Worm (Caenorhabditis elegans) whole organism, L1 larva: Measurements from ENCODE around the gene selt-1.1.
A peak's percentile ranks its signal among the peaks of the same experiment; 100 is the strongest.

Experiments used
- C04F5.9 ChIP-seq: sonication (generic microtip); optimal IDR thresholded peaks from 2 replicates; lab custom pipeline; 2016; ENCODE audit warnings: missing genetic modification characterization, missing compliant biosample characterization
- C16A3.4 ChIP-seq: fragments of 150-350 bp; optimal IDR thresholded peaks from 2 replicates; lab custom pipeline; 2014; ENCODE audit warnings: missing biosample characterization, missing genetic modification characterization
- C34B4.2 ChIP-seq: sonication (generic microtip); optimal IDR thresholded peaks from 2 replicates; lab custom pipeline; 2017; ENCODE audit warnings: mild to moderate bottlenecking, missing genetic modification characterization, missing compliant biosample characterization
- alr-1 ChIP-seq: fragments of 200-800 bp; sonication (Bioruptor generic); optimal IDR thresholded peaks from 2 replicates; lab custom pipeline; 2018; ENCODE audit warnings: borderline replicate concordance, mild to moderate bottlenecking, missing genetic modification characterization, missing compliant biosample characterization
- ceh-8 ChIP-seq: fragments of 200-800 bp; sonication (Bioruptor generic); optimal IDR thresholded peaks from 2 replicates; lab custom pipeline; 2018; ENCODE audit warnings: mild to moderate bottlenecking, missing genetic modification characterization, moderate library complexity, missing compliant biosample characterization
- ceh-90 ChIP-seq: sonication (generic microtip); optimal IDR thresholded peaks from 2 replicates; lab custom pipeline; 2016; ENCODE audit warnings: missing genetic modification characterization, missing compliant biosample characterization
- dpl-1 ChIP-seq, 3 experiments: fragments of 150-350 bp in 2 of 3; sonication (generic microtip) in 1 of 3; optimal IDR thresholded peaks; 2 replicates each; lab custom pipeline; 2014 to 2017; ENCODE audit warnings: missing biosample characterization in 3 of 3, missing genetic modification characterization in 3 of 3, missing genetic modification reagents in 3 of 3
- efl-1 ChIP-seq, 4 experiments: fragments of 150-350 bp; optimal IDR thresholded peaks in 3 of 4; peaks in 1 of 4; 1 replicate in 1 of 4; 2 replicates in 3 of 4; lab custom pipeline; 2014; ENCODE audit warnings: missing biosample characterization in 2 of 4, missing genetic modification characterization in 2 of 4, missing genetic modification reagents in 2 of 4
- efl-3 ChIP-seq: fragments of 200-800 bp; sonication (Bioruptor generic); optimal IDR thresholded peaks from 2 replicates; lab custom pipeline; 2018; ENCODE audit warnings: mild to moderate bottlenecking, missing genetic modification characterization, missing compliant biosample characterization
- egl-13 ChIP-seq: sonication (generic microtip); optimal IDR thresholded peaks from 2 replicates; lab custom pipeline; 2016; ENCODE audit warnings: missing genotype, missing genetic modification reagents, missing genetic modification characterization, missing compliant biosample characterization
- elt-2 ChIP-seq: sonication (generic microtip); optimal IDR thresholded peaks from 2 replicates; lab custom pipeline; 2016; ENCODE audit warnings: missing genetic modification characterization, mild to moderate bottlenecking, inconsistent platforms, missing compliant biosample characterization, missing genetic modification reagents
- fkh-10 ChIP-seq: sonication (generic microtip); optimal IDR thresholded peaks from 2 replicates; lab custom pipeline; 2017; ENCODE audit warnings: missing biosample characterization, missing genetic modification reagents, missing genetic modification characterization
- fkh-4 ChIP-seq: sonication (generic microtip); optimal IDR thresholded peaks from 2 replicates; lab custom pipeline; 2016; ENCODE audit warnings: missing compliant biosample characterization, missing genetic modification characterization, borderline replicate concordance
- fkh-8 ChIP-seq: sonication (generic microtip); optimal IDR thresholded peaks from 2 replicates; lab custom pipeline; 2016; ENCODE audit warnings: mild to moderate bottlenecking, missing genetic modification characterization, missing compliant biosample characterization
- fos-1 ChIP-seq: fragments of 150-350 bp; optimal IDR thresholded peaks from 2 replicates; lab custom pipeline; 2014; ENCODE audit warnings: missing biosample characterization, missing genetic modification characterization
- hlh-4 ChIP-seq: sonication (generic microtip); optimal IDR thresholded peaks from 2 replicates; lab custom pipeline; 2016; ENCODE audit warnings: mild to moderate bottlenecking, missing genetic modification characterization, missing compliant biosample characterization
- hpl-2 ChIP-seq: fragments of 150-350 bp; optimal IDR thresholded peaks from 2 replicates; lab custom pipeline; 2014; ENCODE audit warnings: missing biosample characterization, missing genetic modification reagents, missing genetic modification characterization
- lin-14 ChIP-seq: fragments of 200-800 bp; sonication (Bioruptor generic); optimal IDR thresholded peaks from 2 replicates; lab custom pipeline; 2018; ENCODE audit warnings: mild to moderate bottlenecking, missing genetic modification characterization, moderate library complexity, missing compliant biosample characterization
- lin-35 ChIP-seq, 2 experiments: fragments of 150-350 bp; optimal IDR thresholded peaks; 2 replicates each; lab custom pipeline; 2014; ENCODE audit warnings: missing biosample characterization in 2 of 2, missing genetic modification characterization in 2 of 2, missing genetic modification reagents in 2 of 2
- lin-39 ChIP-seq: fragments of 150-350 bp; optimal IDR thresholded peaks from 2 replicates; lab custom pipeline; 2014; ENCODE audit warnings: missing biosample characterization, missing genetic modification reagents, missing genetic modification characterization
- lir-3 ChIP-seq: sonication (generic microtip); optimal IDR thresholded peaks from 2 replicates; lab custom pipeline; 2016; ENCODE audit warnings: mild to moderate bottlenecking, missing genetic modification characterization, moderate library complexity, missing compliant biosample characterization; ENCODE audit not compliant: poor library complexity
- mdl-1 ChIP-seq, 2 experiments: fragments of 150-350 bp; optimal IDR thresholded peaks; 2 replicates each; lab custom pipeline; 2014 to 2017; ENCODE audit warnings: missing biosample characterization in 2 of 2, missing genetic modification characterization in 2 of 2, inconsistent platforms in 1 of 2
- nhr-12 ChIP-seq: sonication (generic microtip); optimal IDR thresholded peaks from 2 replicates; lab custom pipeline; 2017; ENCODE audit warnings: missing biosample characterization, missing genetic modification characterization
- nhr-47 ChIP-seq: sonication (generic microtip); optimal IDR thresholded peaks from 2 replicates; lab custom pipeline; 2016; ENCODE audit warnings: mild to moderate bottlenecking, missing genetic modification characterization, moderate library complexity, missing compliant biosample characterization
- nhr-77 ChIP-seq: fragments of 150-350 bp; optimal IDR thresholded peaks from 2 replicates; lab custom pipeline; 2014; ENCODE audit warnings: missing biosample characterization, missing genetic modification characterization
- pax-3 ChIP-seq: fragments of 200-800 bp; sonication (Bioruptor generic); optimal IDR thresholded peaks from 2 replicates; lab custom pipeline; 2018; ENCODE audit warnings: mild to moderate bottlenecking, missing genetic modification characterization, moderate library complexity, missing compliant biosample characterization
- pqm-1 ChIP-seq: sonication (generic microtip); optimal IDR thresholded peaks from 3 replicates; lab custom pipeline; 2017; ENCODE audit warnings: missing biosample characterization, missing genetic modification characterization
- rnt-1 ChIP-seq: sonication (generic microtip); optimal IDR thresholded peaks from 2 replicates; lab custom pipeline; 2016; ENCODE audit warnings: mild to moderate bottlenecking, missing genetic modification characterization, moderate library complexity, missing compliant biosample characterization
- skn-1 ChIP-seq: fragments of 150-350 bp; optimal IDR thresholded peaks from 2 replicates; lab custom pipeline; 2014; ENCODE audit warnings: missing biosample characterization, missing genetic modification characterization
- sox-4 ChIP-seq: sonication (generic microtip); optimal IDR thresholded peaks from 2 replicates; lab custom pipeline; 2016; ENCODE audit warnings: missing genetic modification characterization, missing compliant biosample characterization
- sptf-1 ChIP-seq: fragments of 150-350 bp; optimal IDR thresholded peaks from 2 replicates; lab custom pipeline; 2014; ENCODE audit warnings: missing biosample characterization, missing genetic modification characterization
- sup-37 ChIP-seq: fragments of 200-800 bp; sonication (Bioruptor generic); optimal IDR thresholded peaks from 2 replicates; lab custom pipeline; 2018; ENCODE audit warnings: mild to moderate bottlenecking, missing genetic modification characterization, missing compliant biosample characterization
- unc-130 ChIP-seq: fragments of 150-350 bp; optimal IDR thresholded peaks from 2 replicates; lab custom pipeline; 2017; ENCODE audit warnings: missing biosample characterization, missing genetic modification characterization, inconsistent platforms
- unc-30 ChIP-seq: sonication (generic microtip); optimal IDR thresholded peaks from 2 replicates; lab custom pipeline; 2017; ENCODE audit warnings: missing biosample characterization, missing genetic modification characterization
- unc-62 ChIP-seq: fragments of 150-350 bp; optimal IDR thresholded peaks from 2 replicates; lab custom pipeline; 2014; ENCODE audit warnings: missing biosample characterization, missing genetic modification reagents, missing genetic modification characterization
- unc-98 ChIP-seq: fragments of 200-800 bp; sonication (Bioruptor generic); IDR thresholded peaks from 2 replicates; pipeline ENCODE4 v1.3.6; 2022; ENCODE audit warnings: missing genetic modification characterization, missing compliant biosample characterization
- vab-15 ChIP-seq: sonication (generic microtip); optimal IDR thresholded peaks from 2 replicates; lab custom pipeline; 2017; ENCODE audit warnings: missing genotype, mild to moderate bottlenecking, missing genetic modification characterization, missing compliant biosample characterization
- zag-1 ChIP-seq: fragments of 150-350 bp; optimal IDR thresholded peaks from 2 replicates; lab custom pipeline; 2014; ENCODE audit warnings: missing biosample characterization, missing genetic modification characterization
- zip-4 ChIP-seq: fragments of 200-800 bp; sonication (Bioruptor generic); optimal IDR thresholded peaks from 2 replicates; lab custom pipeline; 2018; ENCODE audit warnings: mild to moderate bottlenecking, missing genetic modification characterization, moderate library complexity, missing compliant biosample characterization
- ztf-11 ChIP-seq, 2 experiments: sonication (generic microtip); optimal IDR thresholded peaks; 2 replicates each; lab custom pipeline; 2016 to 2017; ENCODE audit warnings: missing genetic modification characterization in 2 of 2, missing biosample characterization in 1 of 2, missing compliant biosample characterization in 1 of 2

The selt-1.1 gene

DNA sequence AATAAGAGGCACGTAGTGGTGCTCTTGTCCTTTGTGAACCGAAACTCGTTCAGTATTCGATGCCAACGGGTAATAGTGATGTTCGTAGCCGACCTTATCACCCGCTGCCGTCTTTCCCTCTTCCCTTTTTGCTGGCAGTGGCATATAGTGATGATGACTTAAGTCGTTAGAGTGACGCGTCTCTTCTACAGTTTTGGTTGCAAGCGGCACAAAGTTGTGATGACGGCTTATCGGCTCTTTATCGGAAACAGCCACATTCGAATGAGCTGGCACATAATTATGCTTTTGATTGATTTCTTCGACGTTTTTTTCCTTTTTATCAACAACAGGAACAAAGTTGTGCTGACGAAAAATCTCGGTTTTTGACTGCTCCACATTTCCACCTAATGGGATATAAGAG lies 30.9 kb downstream of the selt-1.1 start (continued):
- TF ChIP-seq unc-30 (tag; lab: Kevin White, UChicago) (no peak), lir-3 (tag; lab: Kevin White, UChicago) (no peak), elt-2 (tag; lab: Kevin White, UChicago) (peak; percentile 94), efl-3 (no peak), ceh-90 (tag; lab: Kevin White, UChicago) (no peak), zag-1 (tag; lab: Kevin White, UChicago) (no peak), nhr-77 (tag; lab: Kevin White, UChicago) (no peak), fkh-8 (tag; lab: Kevin White, UChicago) (no peak), sox-4 (tag; lab: Kevin White, UChicago) (no peak), vab-15 (tag; lab: Kevin White, UChicago) (no peak), ztf-11 (tag; optimal IDR thresholded peaks at IDR 0.05; lab: Kevin White, UChicago) (no peak), alr-1 (tag; lab: Kevin White, UChicago) (no peak), sup-37 (GFP tag; lab: Kevin White, UChicago) (no peak), fkh-10 (GFP tag; lab: Kevin White, UChicago) (no peak), fos-1 (tag; lab: Kevin White, UChicago) (no peak), nhr-47 (tag; lab: Kevin White, UChicago) (no peak), sptf-1 (no peak), C04F5.9 (tag; lab: Kevin White, UChicago) (no peak), pqm-1 (tag; lab: Kevin White, UChicago) (peak; percentile 36), hlh-4 (no peak), pax-3 (no peak), fkh-4 (tag; lab: Kevin White, UChicago) (no peak), unc-98 (no peak), nhr-12 (tag; lab: Kevin White, UChicago) (no peak)

DNA sequence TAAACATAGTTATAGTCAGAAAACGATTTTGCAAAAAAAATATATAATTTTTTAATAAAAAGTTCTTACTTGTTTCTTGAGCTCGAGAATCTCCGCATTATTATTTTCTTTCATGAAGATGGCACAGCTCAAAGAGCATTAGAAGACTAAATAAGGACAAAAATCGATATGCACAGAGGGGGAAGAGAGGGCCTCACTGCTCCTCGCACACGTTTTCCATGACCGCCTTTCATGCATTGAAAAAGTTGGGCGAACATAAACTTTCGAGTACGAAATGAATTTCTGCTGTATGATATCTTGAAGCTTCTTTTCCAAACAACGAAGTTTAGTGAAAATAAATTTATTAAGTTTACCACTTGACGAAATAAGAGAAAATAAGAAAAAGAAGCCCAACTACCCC lies 35.1 kb downstream of the selt-1.1 start, which contains the start of gene ccdc-149:
Gene ccdc-149, minus strand, starts transcription at position 221 of the 400 bp plus-strand sequence.
- no peak for TF ChIP-seq nhr-77 (tag; lab: Kevin White, UChicago)
- TF ChIP-seq unc-98 = no peak
- TF ChIP-seq rnt-1 (tag; lab: Kevin White, UChicago) = no peak
- TF ChIP-seq ceh-8 (GFP tag; lab: Kevin White, UChicago) = no peak
- TF ChIP-seq pax-3 = no peak
- TF ChIP-seq lin-14 (GFP tag; lab: Kevin White, UChicago) = no peak
- no peak for TF ChIP-seq lin-39 (tag; lab: Kevin White, UChicago)
- TF ChIP-seq hpl-2 (GFP tag; lab: Kevin White, UChicago) = no peak
- TF ChIP-seq ztf-11 (tag; optimal IDR thresholded peaks at IDR 0.05; lab: Kevin White, UChicago) = no peak
- no peak for TF ChIP-seq skn-1 (tag; lab: Kevin White, UChicago)
- TF ChIP-seq elt-2 (tag; lab: Kevin White, UChicago) = no peak
- TF ChIP-seq C16A3.4 = no peak
- TF ChIP-seq egl-13 (tag; lab: Kevin White, UChicago) = no peak
- TF ChIP-seq mdl-1 (tag; optimal IDR thresholded peaks at IDR 0.05; lab: Kevin White, UChicago) = no peak
- no peak for TF ChIP-seq unc-130
- TF ChIP-seq zip-4 (GFP tag; lab: Kevin White, UChicago) = no peak
- no peak for TF ChIP-seq dpl-1 (GFP tag; optimal IDR thresholded peaks at IDR 0.05; lab: Kevin White, UChicago)
- TF ChIP-seq fkh-4 (tag; lab: Kevin White, UChicago) = no peak

DNA sequence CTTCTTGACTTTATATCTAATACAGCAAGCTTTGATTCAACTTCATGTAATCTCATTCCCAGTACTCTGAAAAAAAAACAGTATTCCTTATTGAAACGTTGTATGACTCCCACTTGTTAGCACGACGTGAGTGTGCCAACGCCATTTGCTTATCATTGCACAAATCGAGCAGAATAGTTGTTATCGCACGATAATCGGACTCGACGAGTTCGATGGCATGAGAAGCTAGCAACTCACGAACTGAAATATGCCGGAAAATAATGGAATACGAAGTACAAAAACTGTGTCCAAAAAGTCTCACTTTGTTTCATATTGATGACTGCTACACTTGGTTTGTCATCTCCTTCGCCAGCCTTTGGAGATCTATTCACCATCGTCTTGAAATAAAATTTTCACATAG lies 36.7 kb downstream of the selt-1.1 start:
- TF ChIP-seq lin-35 (GFP tag; optimal IDR thresholded peaks at IDR 0.05; lab: Kevin White, UChicago) (peak in 1 of 2 experiments; percentile 19), efl-1 (optimal IDR thresholded peaks at IDR 0.05; lab: Kevin White, UChicago) (no peak), efl-1 (GFP tag; optimal IDR thresholded peaks at IDR 0.05 in 1 of 2; lab: Kevin White, UChicago) (peak in 1 of 2 experiments; percentile 43), unc-62 (GFP tag; lab: Kevin White, UChicago) (no peak), pqm-1 (tag; lab: Kevin White, UChicago) (peak; percentile 17), C34B4.2 (no peak), lin-14 (GFP tag; lab: Kevin White, UChicago) (peak; percentile 18), elt-2 (tag; lab: Kevin White, UChicago) (peak; percentile 80)
- TF ChIP-seq, all 84 proteins: peak for 5
